Worm (Caenorhabditis elegans) whole organism, L4/young adult: Measurements from ENCODE around the gene rmd-2.

ENCODE experiments used
- W03F9.2 ChIP-seq: fragments of 150-350 bp; optimal IDR thresholded peaks from 2 replicates; lab custom pipeline; 2014; ENCODE audit warnings: missing biosample characterization, missing genetic modification characterization
- dao-5 ChIP-seq: sonication (generic microtip); optimal IDR thresholded peaks from 2 replicates; lab custom pipeline; 2016; ENCODE audit warnings: missing genotype, missing genetic modification characterization, moderate library complexity, missing compliant biosample characterization
- him-1 ChIP-seq: sonication (generic microtip); optimal IDR thresholded peaks from 2 replicates; lab custom pipeline; 2016; ENCODE audit warnings: missing genotype, missing genetic modification reagents, missing genetic modification characterization, missing compliant biosample characterization

DNA sequence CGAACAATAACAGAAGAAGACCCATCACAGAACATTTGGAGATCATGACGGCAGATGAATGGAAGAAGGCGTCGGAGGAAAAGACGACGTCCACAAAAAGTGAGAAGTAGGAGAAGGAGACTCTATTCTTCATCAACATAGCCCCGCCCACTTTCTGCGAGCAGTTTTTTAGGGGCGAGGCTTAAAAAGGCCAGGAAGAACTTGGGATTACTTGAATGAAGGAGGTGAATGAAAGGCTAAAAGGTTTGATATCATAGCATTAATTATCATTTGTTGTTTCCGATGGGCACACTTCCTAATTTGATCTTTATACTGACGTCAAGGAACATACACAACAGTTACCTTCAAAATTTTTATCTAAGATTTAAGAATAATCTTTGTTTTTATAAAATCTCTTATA, 37.2 kb downstream of the rmd-2 start, which contains the start of gene nlp-58:
- TF ChIP-seq W03F9.2 (tag; lab: Kevin White, UChicago) (no peak), him-1 (tag; lab: Kevin White, UChicago) (no peak), dao-5 (tag; lab: Kevin White, UChicago) (no peak)
